Worm (Caenorhabditis elegans) whole organism, late embryonic: ENCODE data around the gene nlp-60.
"Not testable (repeated sequence)": the region's sequence is repeated elsewhere in the genome, so short reads cannot be mapped to it uniquely, and the experiment has no call there.

Source experiments
- C08G9.2 ChIP-seq: sonication (generic microtip); optimal IDR thresholded peaks from 2 replicates; lab custom pipeline; 2016; ENCODE audit warnings: mild to moderate bottlenecking, missing genetic modification characterization, moderate library complexity, missing compliant biosample characterization
- C38D4.7 ChIP-seq: fragments of 200-800 bp; sonication (Bioruptor generic); optimal IDR thresholded peaks from 2 replicates; lab custom pipeline; 2018; ENCODE audit warnings: mild to moderate bottlenecking, missing genetic modification characterization, moderate library complexity, missing compliant biosample characterization
- F13H6.1 ChIP-seq: sonication (generic microtip); optimal IDR thresholded peaks from 2 replicates; lab custom pipeline; 2016; ENCODE audit warnings: missing genetic modification characterization, missing compliant biosample characterization
- K02D7.2 ChIP-seq: sonication (generic microtip); optimal IDR thresholded peaks from 2 replicates; lab custom pipeline; 2017; ENCODE audit warnings: mild to moderate bottlenecking, missing genetic modification characterization, missing compliant biosample characterization
- Y22D7AL.16 ChIP-seq: sonication (generic microtip); optimal IDR thresholded peaks from 2 replicates; lab custom pipeline; 2016; ENCODE audit warnings: missing genetic modification characterization, missing compliant biosample characterization
- ceh-2 ChIP-seq: sonication (generic microtip); optimal IDR thresholded peaks from 2 replicates; lab custom pipeline; 2016; ENCODE audit warnings: missing genotype, missing genetic modification characterization, missing compliant biosample characterization
- ceh-22 ChIP-seq: sonication (generic microtip); optimal IDR thresholded peaks from 2 replicates; lab custom pipeline; 2017; ENCODE audit warnings: missing biosample characterization, missing genetic modification characterization
- ceh-24 ChIP-seq: sonication (generic microtip); optimal IDR thresholded peaks from 2 replicates; lab custom pipeline; 2016; ENCODE audit warnings: mild to moderate bottlenecking, missing genetic modification characterization, missing compliant biosample characterization
- ceh-48 ChIP-seq: sonication (generic microtip); optimal IDR thresholded peaks from 2 replicates; lab custom pipeline; 2016; ENCODE audit warnings: missing genetic modification characterization, inconsistent platforms, missing compliant biosample characterization
- ceh-9 ChIP-seq: sonication (generic microtip); optimal IDR thresholded peaks from 2 replicates; lab custom pipeline; 2016; ENCODE audit warnings: mild to moderate bottlenecking, missing genetic modification characterization, inconsistent platforms, missing compliant biosample characterization
- che-1 ChIP-seq: sonication (generic microtip); optimal IDR thresholded peaks from 2 replicates; lab custom pipeline; 2016; ENCODE audit warnings: mild to moderate bottlenecking, missing genetic modification characterization, missing compliant biosample characterization
- dmd-4 ChIP-seq: sonication (generic microtip); optimal IDR thresholded peaks from 2 replicates; lab custom pipeline; 2016; ENCODE audit warnings: borderline replicate concordance, missing genetic modification characterization, missing compliant biosample characterization
- dve-1 ChIP-seq: sonication (generic microtip); optimal IDR thresholded peaks from 2 replicates; lab custom pipeline; 2017; ENCODE audit warnings: antibody characterized with exemption, mild to moderate bottlenecking, missing genetic modification characterization, missing compliant biosample characterization
- elt-4 ChIP-seq: sonication (generic microtip); optimal IDR thresholded peaks from 2 replicates; lab custom pipeline; 2016; ENCODE audit warnings: missing genetic modification characterization, missing compliant biosample characterization
- eyg-1 ChIP-seq: sonication (generic microtip); optimal IDR thresholded peaks from 2 replicates; lab custom pipeline; 2016; ENCODE audit warnings: missing genotype, missing genetic modification characterization, missing compliant biosample characterization
- hlh-13 ChIP-seq: fragments of 200-800 bp; sonication (Bioruptor generic); optimal IDR thresholded peaks from 2 replicates; lab custom pipeline; 2018; ENCODE audit warnings: mild to moderate bottlenecking, missing genetic modification characterization, missing compliant biosample characterization
- hlh-15 ChIP-seq: sonication (generic microtip); optimal IDR thresholded peaks from 2 replicates; lab custom pipeline; 2016; ENCODE audit warnings: missing genetic modification characterization, missing compliant biosample characterization
- hlh-8 ChIP-seq: sonication (generic microtip); optimal IDR thresholded peaks from 2 replicates; lab custom pipeline; 2016; ENCODE audit warnings: missing genotype, missing genetic modification characterization, missing compliant biosample characterization
- madf-2 ChIP-seq: sonication (generic microtip); optimal IDR thresholded peaks from 2 replicates; lab custom pipeline; 2017; ENCODE audit warnings: missing genetic modification characterization, missing compliant biosample characterization
- mec-3 ChIP-seq: sonication (generic microtip); optimal IDR thresholded peaks from 2 replicates; lab custom pipeline; 2016; ENCODE audit warnings: borderline replicate concordance, missing genetic modification characterization, missing compliant biosample characterization
- nfya-1 ChIP-seq: sonication (generic microtip); optimal IDR thresholded peaks from 2 replicates; lab custom pipeline; 2017; ENCODE audit warnings: missing genetic modification characterization, mild to moderate bottlenecking, missing compliant biosample characterization, antibody characterized with exemption, moderate library complexity
- nhr-11 ChIP-seq: fragments of 150-350 bp; optimal IDR thresholded peaks from 2 replicates; lab custom pipeline; 2014; ENCODE audit warnings: missing biosample characterization, missing genetic modification characterization
- npax-4 ChIP-seq: sonication (generic microtip); optimal IDR thresholded peaks from 2 replicates; lab custom pipeline; 2016; ENCODE audit warnings: missing genetic modification characterization, missing compliant biosample characterization
- pag-3 ChIP-seq: sonication (generic microtip); optimal IDR thresholded peaks from 2 replicates; lab custom pipeline; 2016; ENCODE audit warnings: missing compliant biosample characterization, missing genetic modification characterization, borderline replicate concordance
- pha-2 ChIP-seq: sonication (generic microtip); optimal IDR thresholded peaks from 2 replicates; lab custom pipeline; 2017; ENCODE audit warnings: mild to moderate bottlenecking, missing genetic modification characterization, missing compliant biosample characterization
- pqm-1 ChIP-seq: sonication (generic microtip); optimal IDR thresholded peaks from 2 replicates; lab custom pipeline; 2016; ENCODE audit warnings: missing genetic modification characterization, missing compliant biosample characterization
- ref-2 ChIP-seq: sonication (generic microtip); optimal IDR thresholded peaks from 2 replicates; lab custom pipeline; 2016; ENCODE audit warnings: missing genetic modification characterization, missing compliant biosample characterization
- sox-4 ChIP-seq: sonication (generic microtip); optimal IDR thresholded peaks from 2 replicates; lab custom pipeline; 2017; ENCODE audit warnings: mild to moderate bottlenecking, missing genetic modification characterization, inconsistent platforms, missing compliant biosample characterization
- syd-9 ChIP-seq: sonication (generic microtip); optimal IDR thresholded peaks from 2 replicates; lab custom pipeline; 2016; ENCODE audit warnings: mild to moderate bottlenecking, missing genetic modification characterization, moderate library complexity, missing compliant biosample characterization
- tbx-2 ChIP-seq: sonication (generic microtip); optimal IDR thresholded peaks from 2 replicates; lab custom pipeline; 2016; ENCODE audit warnings: missing genetic modification characterization, missing compliant biosample characterization

The nlp-60 gene

DNA sequence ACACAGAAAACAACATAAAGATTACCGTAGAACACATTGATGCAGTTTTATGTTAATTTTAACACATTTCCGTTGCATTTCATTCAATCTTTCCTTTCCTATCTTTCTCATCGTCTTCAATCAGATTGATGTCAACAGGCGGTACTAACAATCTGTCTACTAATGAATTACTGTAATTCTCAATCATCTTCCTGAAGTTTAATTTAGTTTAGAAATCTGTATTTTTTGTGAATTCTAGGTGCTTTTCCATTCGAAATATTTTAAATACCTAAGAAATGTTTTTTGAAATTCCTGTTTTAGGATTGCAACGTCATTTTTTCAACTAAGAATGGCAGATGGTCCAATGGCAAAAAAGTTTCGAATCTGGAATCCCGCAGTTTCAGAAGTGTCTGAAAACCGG is 44.6 kb upstream of the nlp-60 start, which contains the start of gene F21D5.9:
Gene F21D5.9, plus strand, starts transcription at position 301 of the 400 bp plus-strand sequence.
- no peak for TF ChIP-seq F13H6.1
- TF ChIP-seq nhr-11 (tag; lab: Kevin White, UChicago): no peak
- TF ChIP-seq pqm-1 (tag; lab: Kevin White, UChicago): no peak
- TF ChIP-seq hlh-15 (tag; lab: Kevin White, UChicago): no peak
- no peak for TF ChIP-seq Y22D7AL.16 (tag; lab: Kevin White, UChicago)
- TF ChIP-seq tbx-2 (tag; lab: Kevin White, UChicago): no peak
- no peak for TF ChIP-seq mec-3 (tag; lab: Kevin White, UChicago)
- no peak for TF ChIP-seq che-1
- TF ChIP-seq sox-4 (tag; lab: Kevin White, UChicago): no peak
- no peak for TF ChIP-seq C38D4.7 (GFP tag; lab: Kevin White, UChicago)
- TF ChIP-seq dmd-4 (tag; lab: Kevin White, UChicago): no peak
- no peak for TF ChIP-seq C08G9.2 (tag; lab: Kevin White, UChicago)
- no peak for TF ChIP-seq eyg-1
- no peak for TF ChIP-seq dve-1 (tag; lab: Kevin White, UChicago)

DNA sequence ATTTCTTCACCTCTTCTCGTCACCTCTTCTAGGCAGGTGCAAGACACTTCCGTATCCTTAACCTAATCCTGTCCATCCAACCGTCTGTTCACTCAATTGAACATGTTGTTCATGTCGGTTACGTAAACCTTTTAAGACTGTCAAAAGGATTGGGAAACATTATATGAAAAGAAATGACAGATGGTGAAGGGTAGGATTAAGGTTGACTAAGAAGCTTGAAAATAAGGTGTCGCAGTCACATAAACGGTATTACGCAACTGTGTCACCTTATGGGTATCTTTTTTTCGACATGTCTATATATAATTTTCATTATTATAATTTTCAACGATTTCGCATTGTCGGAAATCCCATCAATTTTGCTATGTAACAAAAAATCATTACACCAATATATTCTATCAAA is 43.7 kb upstream of the nlp-60 start:
- TF ChIP-seq madf-2 (tag; lab: Kevin White, UChicago): no peak
- no peak for TF ChIP-seq nfya-1 (tag; lab: Kevin White, UChicago)
- TF ChIP-seq ceh-9 (tag; lab: Kevin White, UChicago): no peak
- TF ChIP-seq syd-9 (tag; lab: Kevin White, UChicago): no peak
- no peak for TF ChIP-seq hlh-15 (tag; lab: Kevin White, UChicago)
- no peak for TF ChIP-seq F13H6.1
- no peak for TF ChIP-seq pha-2 (tag; lab: Kevin White, UChicago)
- no peak for TF ChIP-seq ceh-24 (tag; lab: Kevin White, UChicago)
- TF ChIP-seq, all 69 proteins: peak for 0

ce11 chrIV:8718153-8718552 is 39.0 kb upstream of the nlp-60 start, which contains the start of gene H23L24.1:
Gene H23L24.1, plus strand, starts transcription at chrIV:8718453.
- TF ChIP-seq hlh-15 (tag; lab: Kevin White, UChicago) (no peak), ceh-2 (tag; lab: Kevin White, UChicago) (no peak), K02D7.2 (tag; lab: Kevin White, UChicago) (no peak), hlh-8 (tag; lab: Kevin White, UChicago) (no peak), ceh-22 (tag; lab: Kevin White, UChicago) (no peak), pag-3 (tag; lab: Kevin White, UChicago) (no peak)

DNA sequence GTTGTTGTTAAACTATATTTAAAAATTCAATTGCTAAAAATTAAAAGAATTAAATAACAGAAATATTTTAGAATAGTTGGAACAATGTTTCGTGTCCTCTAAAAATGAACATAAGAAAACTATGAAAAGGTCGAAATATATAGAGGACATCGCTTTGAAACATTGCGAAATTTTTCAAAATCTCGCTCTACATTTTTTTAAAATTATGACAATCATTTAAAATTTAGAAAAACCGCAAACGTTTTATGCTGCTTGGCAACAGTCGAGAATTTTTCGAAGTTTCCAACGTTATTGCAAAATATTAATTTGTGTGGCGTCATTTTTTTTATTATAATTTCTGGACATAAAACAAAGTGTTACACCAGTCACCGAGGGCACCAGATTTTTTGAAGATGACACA is 35.9 kb upstream of the nlp-60 start, which contains the start of the genes parg-2 and ipla-5:
Gene parg-2, minus strand, starts transcription at position 101 of the 400 bp plus-strand sequence.
Gene ipla-5, plus strand, starts transcription at position 216 of the 400 bp plus-strand sequence.
- not testable (repeated sequence) for TF ChIP-seq ceh-22, npax-4, hlh-8 (tag; lab: Kevin White, UChicago)

- TF ChIP-seq pha-2 (tag; lab: Kevin White, UChicago) (no peak), ceh-48 (tag; lab: Kevin White, UChicago) (no peak), sox-4 (tag; lab: Kevin White, UChicago) (no peak), npax-4 (tag; lab: Kevin White, UChicago) (no peak), ref-2 (tag; lab: Kevin White, UChicago) (no peak)
Measured at ce11 chrIV:8708046-8708445, 28.9 kb upstream of the nlp-60 start.

DNA sequence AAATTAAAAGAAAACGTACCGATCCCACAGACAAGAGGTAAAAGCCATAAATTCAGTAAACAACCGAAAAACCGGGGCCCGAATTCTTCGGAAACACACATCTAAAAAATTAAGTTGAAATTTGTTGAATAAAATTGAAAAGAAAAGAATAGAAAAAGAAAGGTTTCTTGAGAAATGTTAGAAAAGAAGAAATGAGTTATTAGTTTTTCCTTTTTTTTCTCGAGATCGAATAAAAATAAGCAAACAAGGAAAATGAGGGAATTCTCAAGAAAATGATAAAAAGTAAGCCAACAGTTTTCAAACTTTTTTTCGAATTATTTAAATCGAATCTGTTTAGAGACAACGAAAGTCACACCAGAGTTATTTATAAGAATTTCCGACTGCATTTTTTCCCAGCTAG is 26.4 kb upstream of the nlp-60 start, which contains the start of gene H23L24.4:
Gene H23L24.4, minus strand, starts transcription at position 101 of the 400 bp plus-strand sequence.
- TF ChIP-seq elt-4 (no peak), hlh-13 (GFP tag; lab: Kevin White, UChicago) (no peak)
